Fruit fly (Drosophila melanogaster) ovary, adult (tissue): ENCODE data around the gene CG15333.

Source experiments
- CG17801 ChIP-seq: fragments of 200-800 bp; optimal IDR thresholded peaks from 2 replicates; lab custom pipeline; 2019; ENCODE audit warnings: missing biosample characterization, mild to moderate bottlenecking, missing genetic modification characterization, moderate library complexity; ENCODE audit not compliant: partially characterized antibody

Gene CG15333

DNA sequence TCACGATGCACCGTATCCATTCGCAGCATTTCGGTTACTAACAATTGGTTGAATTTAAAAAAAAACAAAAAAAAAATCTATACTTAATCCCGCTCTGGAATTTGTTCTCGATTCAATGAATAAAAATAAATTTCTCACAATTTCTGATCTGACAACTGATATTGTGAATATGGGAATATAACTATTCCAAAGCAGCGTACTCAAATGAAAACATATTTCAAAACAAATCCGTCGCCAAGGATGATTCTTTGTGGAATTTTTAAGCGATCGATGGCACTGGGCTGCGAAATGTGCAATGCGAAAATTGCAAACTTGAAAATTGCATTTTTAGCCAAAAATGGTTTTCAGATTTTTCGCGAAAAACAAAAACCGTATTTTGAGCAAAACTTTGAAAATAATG, at the start of gene CG15333:
Gene CG15333 (minus strand): TSS at position 101 of the 400 bp plus-strand sequence.
- TF ChIP-seq CG17801 (GFP tag; lab: Kevin White, UChicago): no peak

DNA sequence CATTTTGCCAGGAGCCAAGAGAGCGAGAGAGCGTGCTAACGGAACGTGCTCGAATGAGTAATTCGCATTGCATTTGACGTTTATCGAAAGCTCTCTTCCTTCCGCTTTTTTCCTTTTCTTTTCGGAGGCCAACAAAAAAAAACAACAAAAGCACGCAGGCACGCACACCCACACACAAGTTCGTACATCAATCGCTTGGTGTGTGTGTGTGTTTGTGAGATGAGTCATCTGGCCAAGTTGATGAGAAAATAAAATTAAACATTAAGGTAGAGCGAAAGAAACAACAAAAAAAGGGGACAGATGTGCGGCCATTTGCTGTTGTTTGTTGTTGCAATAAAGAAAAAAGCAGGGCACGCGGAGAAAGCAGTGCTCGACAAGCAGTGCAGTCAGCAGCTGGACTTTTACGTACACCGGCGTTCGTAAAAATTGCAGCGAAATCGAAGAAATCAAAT, 42.1 kb upstream of the CG15333 start:
- no peak for TF ChIP-seq CG17801 (GFP tag; lab: Kevin White, UChicago)

DNA sequence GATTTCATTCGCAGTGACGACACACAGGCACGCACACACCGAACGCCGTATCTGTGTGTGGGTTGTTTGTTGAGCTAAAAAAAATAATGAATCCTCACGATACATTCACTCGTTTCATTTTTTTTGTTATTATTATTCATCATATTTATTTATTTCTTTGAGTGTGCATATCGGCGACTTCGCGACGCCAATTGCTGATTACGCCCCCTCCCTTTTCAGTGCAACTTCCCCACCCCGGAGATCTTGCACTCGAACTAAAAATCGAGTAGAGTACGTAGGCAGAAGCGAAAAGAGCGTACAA, 41.0 kb upstream of the CG15333 start:
- no peak for TF ChIP-seq CG17801 (GFP tag; lab: Kevin White, UChicago)

DNA sequence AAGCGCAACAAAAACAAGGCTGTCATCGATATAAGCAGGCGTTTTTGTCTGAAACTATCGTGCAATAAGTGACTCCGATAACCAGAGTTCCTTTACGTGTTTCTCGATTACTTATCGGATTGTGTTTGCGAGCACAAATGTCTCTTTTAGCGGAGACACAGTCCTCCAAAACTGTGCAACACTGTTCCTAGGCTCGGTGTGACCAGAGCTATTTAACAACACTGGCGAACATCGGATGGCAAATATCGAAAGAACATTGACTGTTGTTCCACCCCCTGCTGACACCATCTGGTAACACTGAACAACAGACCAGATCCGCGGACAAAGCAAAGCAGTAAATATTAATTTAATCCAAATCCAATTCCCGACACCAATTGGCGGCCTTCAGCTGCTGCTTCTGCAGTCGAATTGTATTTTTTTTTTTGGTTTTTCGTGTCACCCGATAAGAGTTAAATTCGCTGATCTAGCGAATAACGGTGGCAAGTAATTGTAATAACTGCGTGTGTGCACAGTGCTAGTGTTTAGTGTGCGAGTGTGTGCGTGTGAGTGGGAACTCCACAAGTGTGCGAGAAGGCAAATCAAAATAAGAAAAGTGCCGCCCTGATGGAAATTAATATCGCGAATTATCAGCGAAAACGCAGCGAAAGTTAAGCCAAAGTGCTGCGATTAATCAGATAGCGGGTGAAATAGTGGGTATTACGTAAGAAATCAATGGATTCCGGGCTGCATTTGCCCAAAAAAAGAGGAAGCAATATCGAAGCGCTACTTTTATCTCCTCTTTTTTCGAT, 40.4 kb upstream of the CG15333 start, which contains the start of gene mys:
Gene mys (plus strand): TSS at position 254 of the 788 bp plus-strand sequence.
- no peak for TF ChIP-seq CG17801 (GFP tag; lab: Kevin White, UChicago)

DNA sequence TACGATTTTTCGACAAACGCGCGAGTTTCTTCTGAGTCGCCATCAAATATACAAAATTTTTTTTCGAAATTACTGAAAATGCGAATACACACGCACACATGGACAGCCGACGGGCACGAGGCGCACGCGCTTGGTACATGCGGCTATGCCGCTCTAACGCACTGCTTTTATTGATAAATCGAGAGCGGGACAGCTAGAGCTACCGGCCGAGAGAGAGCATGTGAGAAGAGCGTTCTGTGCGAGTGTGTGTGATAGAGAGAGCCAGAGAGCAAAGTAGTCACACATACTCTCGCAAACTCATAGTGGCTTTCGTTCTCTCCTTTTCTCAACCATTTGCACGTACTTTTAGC, 39.8 kb upstream of the CG15333 start:
- peak; percentile 35 for TF ChIP-seq CG17801 (GFP tag; lab: Kevin White, UChicago)

DNA sequence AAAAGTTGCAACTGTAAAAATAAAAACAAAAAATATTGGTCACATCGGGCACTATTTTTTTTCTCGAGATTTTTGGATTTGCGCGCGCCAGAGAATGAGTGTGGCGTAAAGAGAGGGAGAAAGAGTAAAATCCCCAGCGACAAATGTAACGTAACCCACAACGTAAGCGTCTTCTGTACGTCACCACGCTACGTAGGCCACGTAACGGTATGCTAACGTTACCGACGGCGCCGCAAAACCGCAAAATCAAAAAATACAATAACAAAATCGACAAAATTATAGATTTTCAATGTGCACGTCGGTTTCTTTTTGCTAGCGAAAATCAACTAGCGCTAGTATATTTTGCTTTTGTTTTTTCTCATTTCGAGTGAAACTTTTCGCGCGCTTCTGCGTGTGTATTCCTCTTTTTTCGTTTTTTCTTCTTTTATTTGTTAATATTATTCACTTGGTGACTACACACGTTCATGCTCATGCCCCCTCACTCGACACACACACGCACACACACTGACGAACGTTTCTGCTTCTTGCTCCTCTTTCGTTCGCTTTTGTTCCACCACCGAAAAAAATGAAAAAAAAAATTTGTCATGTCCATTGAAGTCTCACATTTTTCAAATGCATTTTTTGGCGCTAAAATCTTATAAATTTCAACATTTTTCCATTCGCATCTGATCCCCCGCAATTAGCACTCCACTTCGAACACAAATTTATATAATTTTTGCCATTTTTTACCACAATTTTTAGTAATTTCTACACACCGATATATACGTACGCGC, 39.2 kb upstream of the CG15333 start:
- peak; percentile 70 for TF ChIP-seq CG17801 (GFP tag; lab: Kevin White, UChicago)

DNA sequence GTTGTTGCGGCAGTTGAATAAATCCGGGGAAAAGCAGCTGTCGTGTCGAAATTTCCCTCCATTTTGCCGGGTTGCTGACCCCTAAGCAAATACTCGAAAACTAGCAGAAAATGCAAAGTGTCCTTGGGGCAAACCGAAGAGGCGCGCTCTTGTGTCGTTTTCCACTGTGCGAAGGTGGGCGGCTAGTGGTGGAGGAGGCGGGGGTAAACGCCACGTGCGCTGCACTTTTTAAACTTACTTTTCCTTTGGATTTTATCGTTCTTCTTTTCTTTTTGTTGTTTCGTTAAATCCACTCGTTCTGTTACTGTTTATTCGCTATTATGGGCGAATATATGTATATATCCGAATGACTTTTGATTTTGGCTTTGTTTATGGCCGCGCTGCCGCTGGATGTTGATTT, 38.5 kb upstream of the CG15333 start:
- TF ChIP-seq CG17801 (GFP tag; lab: Kevin White, UChicago): no peak

DNA sequence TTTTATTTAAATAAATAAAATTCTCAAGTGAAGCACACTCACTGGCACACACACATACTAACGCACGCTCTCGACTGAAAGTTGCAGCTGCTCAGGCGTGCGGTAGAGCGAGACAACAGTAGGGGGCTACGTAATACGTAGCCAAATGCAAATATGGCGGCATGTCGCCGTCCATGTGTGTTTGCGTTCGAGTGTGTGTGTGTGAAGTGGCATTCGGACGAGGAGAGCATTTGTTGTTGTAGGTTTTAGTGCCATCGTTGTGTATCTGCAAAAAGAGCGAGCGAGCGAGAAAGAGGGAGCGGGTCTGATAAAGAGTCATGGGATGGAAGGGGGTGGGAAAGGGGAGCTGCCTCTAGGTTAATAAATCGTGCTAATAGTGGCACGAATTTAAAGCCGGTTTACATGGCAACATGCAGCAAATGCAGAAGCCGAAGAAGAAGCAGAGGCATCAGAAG, 37.3 kb upstream of the CG15333 start:
- no peak for TF ChIP-seq CG17801 (GFP tag; lab: Kevin White, UChicago)

DNA sequence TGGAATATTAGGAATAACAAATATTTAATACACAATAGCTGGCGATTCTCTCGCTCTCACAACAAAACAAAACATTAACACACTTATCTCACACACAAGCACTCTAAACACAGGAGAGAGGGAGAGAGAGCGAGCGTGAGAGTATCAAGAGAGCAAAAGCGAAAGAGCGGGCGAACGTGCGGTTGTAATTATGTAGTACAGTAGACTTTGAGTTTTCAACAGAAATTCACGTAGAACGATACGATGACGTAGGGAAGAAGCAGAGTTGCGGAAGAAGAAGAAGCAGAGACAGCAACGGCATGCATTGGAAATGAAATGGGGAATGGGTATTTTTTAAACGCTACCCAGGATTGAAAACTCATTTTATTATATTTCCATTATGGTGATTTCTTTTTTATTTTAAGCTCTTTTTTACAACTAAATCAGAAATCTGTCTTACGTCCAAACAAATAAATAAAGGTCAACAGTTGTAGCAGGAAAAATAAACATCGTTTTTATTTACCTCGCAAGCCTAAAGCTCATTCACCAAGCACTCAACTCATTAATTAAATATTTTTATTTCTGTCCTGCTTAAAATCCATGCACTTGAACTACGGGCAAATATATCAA, 36.8 kb upstream of the CG15333 start:
- no peak for TF ChIP-seq CG17801 (GFP tag; lab: Kevin White, UChicago)

DNA sequence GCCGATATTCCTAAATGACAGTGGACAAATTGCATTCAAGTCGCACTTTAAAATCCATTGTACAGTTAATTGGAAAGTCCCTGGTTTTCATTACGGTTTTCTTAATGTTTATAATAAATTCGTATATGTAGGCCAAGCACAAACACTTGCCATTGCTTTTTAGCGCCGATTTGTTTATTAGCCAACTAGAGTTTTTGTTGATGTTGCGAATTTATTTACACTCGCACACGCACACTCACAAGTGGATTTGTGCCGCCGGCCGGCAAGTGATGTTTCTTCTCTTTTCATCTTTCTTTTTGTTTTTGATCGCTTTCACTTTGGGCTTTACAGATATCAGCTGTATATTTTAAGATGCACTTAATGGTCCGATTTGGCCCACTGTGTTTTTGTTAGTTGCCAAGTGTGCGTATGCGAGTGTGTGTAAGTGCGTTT, 36.2 kb upstream of the CG15333 start:
- TF ChIP-seq CG17801 (GFP tag; lab: Kevin White, UChicago): peak; percentile 42

DNA sequence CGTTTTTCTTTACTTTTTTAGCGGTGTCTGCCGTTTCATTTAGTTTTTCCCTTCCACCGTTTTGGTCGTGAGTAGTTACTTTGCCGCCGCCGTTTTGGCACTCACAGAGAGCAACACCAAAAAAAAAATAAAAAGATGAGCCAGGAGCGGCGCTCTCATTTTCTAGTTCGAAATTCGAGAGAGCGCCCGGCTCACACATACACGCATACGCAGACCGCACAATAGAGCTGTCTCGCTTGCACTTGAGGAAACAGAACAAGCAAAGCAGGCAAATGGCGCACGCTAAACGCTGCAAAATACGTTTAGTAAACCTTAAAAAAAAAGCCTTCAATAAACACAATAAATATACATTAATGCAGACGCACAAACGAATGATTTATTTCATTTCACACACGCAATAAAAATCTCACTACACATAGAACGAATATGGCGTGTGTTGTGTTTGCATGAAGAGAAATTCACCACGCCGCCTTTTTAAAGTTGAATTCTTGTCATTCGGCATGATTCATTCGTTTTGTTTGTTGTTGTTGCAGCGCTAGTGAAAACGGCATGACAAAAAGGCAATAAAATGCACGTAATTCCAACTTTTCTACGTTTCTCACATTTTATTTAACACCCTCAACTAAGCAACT, 35.6 kb upstream of the CG15333 start:
- no peak for TF ChIP-seq CG17801 (GFP tag; lab: Kevin White, UChicago)

DNA sequence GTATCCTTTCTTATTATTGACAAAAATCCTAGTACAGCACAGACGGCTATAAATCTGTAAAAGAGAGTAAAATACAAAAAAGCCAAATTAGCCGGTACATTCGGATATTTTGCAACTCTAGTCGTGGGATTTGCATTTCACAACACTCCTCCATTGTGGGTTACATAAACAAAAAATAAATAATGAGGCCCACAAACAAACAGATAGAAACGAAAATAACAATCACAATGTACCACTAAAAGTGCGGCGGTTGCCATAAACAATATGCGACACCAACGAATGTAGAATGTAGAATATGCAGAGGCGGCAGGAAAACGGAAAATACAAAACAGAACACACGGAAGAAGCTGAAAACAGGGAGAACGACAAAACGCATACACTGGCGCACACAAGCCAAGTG, 34.9 kb upstream of the CG15333 start:
- TF ChIP-seq CG17801 (GFP tag; lab: Kevin White, UChicago): no peak

DNA sequence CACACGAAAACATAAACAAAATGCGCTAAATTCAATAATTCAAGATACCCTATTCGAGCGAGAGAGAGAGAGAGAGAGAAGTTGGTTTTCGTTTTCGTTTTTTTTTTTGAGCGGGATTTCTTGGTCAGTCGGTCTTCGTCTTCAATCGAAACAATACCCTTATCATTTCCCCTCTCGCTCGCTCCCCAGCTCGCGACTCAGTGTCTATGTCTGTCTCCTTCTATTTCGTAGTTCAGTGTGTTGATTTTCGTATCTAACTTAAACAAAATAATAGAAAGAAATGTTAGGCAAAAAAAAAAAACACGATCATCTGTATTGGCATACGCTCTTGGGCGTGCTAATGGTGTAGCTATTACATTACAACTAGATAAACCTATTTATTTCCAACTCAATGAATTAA, 28.1 kb upstream of the CG15333 start:
- no peak for TF ChIP-seq CG17801 (GFP tag; lab: Kevin White, UChicago)

DNA sequence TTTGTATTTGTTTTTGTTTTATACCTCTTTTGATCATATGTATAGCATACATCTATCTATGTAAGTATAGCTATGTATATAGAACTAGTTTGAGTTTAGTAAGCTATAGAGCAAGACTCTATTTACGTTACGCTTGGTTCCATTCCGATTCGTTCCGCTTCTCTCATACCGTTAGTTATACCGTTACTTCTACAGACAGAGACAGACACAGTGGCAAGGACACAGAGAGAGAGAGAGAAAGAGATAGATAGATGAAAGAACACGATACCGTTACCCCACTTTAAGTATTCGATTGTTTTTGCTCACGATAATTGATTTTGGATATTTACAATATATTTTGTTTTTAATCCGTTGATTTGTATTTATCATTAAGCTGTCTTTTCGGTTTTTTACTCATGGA, 25.4 kb upstream of the CG15333 start:
- no peak for TF ChIP-seq CG17801 (GFP tag; lab: Kevin White, UChicago)

DNA sequence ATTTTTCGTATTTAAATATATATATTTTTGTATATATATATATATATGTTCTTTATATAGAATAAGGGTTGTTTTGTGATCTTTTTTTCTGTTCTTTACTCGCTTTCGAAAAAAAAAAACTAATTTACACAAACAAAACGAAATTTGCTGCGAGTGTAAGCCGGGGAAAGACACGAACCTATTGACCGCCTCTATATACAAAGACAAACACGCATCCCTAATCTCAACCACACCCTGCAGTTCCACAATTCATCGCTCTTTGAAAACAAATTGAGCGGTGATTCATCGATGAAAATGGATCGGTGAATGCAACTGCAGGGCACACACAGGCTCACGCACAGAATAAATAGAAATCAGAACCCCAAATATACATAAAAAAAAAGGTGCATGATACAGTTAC, 17.8 kb upstream of the CG15333 start:
- no peak for TF ChIP-seq CG17801 (GFP tag; lab: Kevin White, UChicago)
